Fruit fly (Drosophila melanogaster) whole organism, pupa: ENCODE data around the gene cd.

Experiments
- CG17806 ChIP-seq: fragments of 200-800 bp; sonication (Bioruptor generic); optimal IDR thresholded peaks from 2 replicates; lab custom pipeline; 2018; ENCODE audit warnings: missing biosample characterization, mild to moderate bottlenecking, missing genetic modification characterization, moderate library complexity
- CG32121 ChIP-seq: fragments of 200-800 bp; sonication (Bioruptor generic); IDR thresholded peaks from 2 replicates; pipeline ENCODE4 v1.3.6; 2022; ENCODE audit warnings: missing biosample characterization, missing genetic modification characterization
- CG34367 ChIP-seq: fragments of 200-800 bp; sonication (Bioruptor generic); optimal IDR thresholded peaks from 2 replicates; lab custom pipeline; 2018; ENCODE audit warnings: missing biosample characterization, mild to moderate bottlenecking, missing genetic modification characterization
- CG4496 ChIP-seq: fragments of 200-800 bp; sonication (Bioruptor generic); IDR thresholded peaks from 3 replicates; pipeline ENCODE4 v1.3.6; 2022; ENCODE audit warnings: missing biosample characterization, missing genetic modification characterization
- D1 ChIP-seq: fragments of 200-800 bp; sonication (Bioruptor generic); optimal IDR thresholded peaks from 2 replicates; lab custom pipeline; 2018; ENCODE audit warnings: missing biosample characterization, mild to moderate bottlenecking, missing genetic modification characterization, moderate library complexity
- EcR ChIP-seq: fragments of 200-800 bp; sonication (Bioruptor generic); optimal IDR thresholded peaks from 3 replicates; lab custom pipeline; 2019; ENCODE audit warnings: missing biosample characterization, missing genetic modification characterization, mild to moderate bottlenecking, moderate library complexity, missing genetic modification reagents
- fd96Ca ChIP-seq: fragments of 200-800 bp; sonication (Bioruptor generic); IDR thresholded peaks from 3 replicates; pipeline ENCODE4 v1.3.6; 2022; ENCODE audit warnings: missing biosample characterization, missing genetic modification characterization
- rn ChIP-seq: fragments of 200-800 bp; sonication (Bioruptor generic); IDR thresholded peaks from 2 replicates; pipeline ENCODE4 v1.3.6; 2022; ENCODE audit warnings: missing biosample characterization, missing genetic modification characterization

DNA sequence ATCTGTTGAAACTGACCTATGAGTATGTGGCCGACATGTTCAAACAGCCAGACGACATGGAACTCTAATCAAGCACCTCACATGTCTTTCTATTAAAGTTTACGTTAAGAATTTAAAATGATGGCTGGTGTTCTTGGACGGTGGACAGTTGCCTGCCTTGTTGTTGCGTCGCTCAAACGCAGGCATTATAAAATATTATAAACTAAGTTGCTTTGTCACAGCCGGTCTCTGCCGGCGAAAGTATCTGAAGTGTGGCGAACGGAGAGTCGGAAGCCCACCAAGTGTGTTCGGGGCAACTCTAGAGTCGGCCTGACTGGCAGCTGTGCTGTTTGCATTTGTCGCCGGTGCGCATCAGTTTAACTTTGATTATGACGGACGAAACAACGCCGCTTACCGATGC, at the start of gene cd:
- TF ChIP-seq EcR (GFP tag; lab: Kevin White, UChicago) (no peak), rn (no peak), CG17806 (tag; lab: Kevin White, UChicago) (no peak), fd96Ca (GFP tag; lab: Robert Waterston, UW) (no peak), D1 (tag; lab: Kevin White, UChicago) (no peak), CG32121 (GFP tag; lab: Robert Waterston, UW) (no peak), CG34367 (tag; lab: Kevin White, UChicago) (no peak), CG4496 (GFP tag; lab: Robert Waterston, UW) (no peak)
